Worm (Caenorhabditis elegans): ENCODE data around the gene C10B5.1.

The C10B5.1 gene

DNA sequence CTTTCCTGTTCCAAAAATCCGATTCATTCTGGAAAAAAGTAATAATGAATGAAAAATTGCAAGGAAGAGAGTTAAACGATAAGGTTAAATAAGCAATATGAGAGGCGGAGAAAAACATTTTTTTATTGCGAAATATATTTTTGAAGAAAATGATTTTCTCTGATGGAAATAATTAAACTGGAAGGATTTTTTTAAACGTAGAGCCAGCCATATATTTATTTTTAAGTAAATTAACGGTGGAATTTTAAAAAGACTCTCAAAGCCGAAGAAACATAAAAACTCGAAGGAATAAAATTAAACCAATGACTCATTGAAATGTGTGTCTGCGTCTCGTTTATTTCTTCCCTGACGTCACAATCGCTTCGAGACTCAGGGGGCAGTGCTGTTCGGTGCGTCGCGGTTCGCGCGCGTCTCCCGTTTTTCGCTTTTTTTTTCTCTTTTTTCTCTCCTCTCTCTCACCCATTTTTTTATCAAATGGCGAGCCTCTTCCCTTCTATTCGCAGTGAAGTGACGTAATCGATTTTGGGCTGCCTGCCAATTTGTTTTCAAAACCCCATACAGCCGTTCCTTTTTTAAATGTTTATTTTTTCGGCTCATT, 25.1 kb downstream of the C10B5.1 start, which contains the start of gene vps-60 (continued):
- peak; percentile 95 for TF ChIP-seq tbx-2 (tag; optimal IDR thresholded peaks at IDR 0.05)
- peak; percentile 89 for TF ChIP-seq rnt-1 (tag; optimal IDR thresholded peaks at IDR 0.05)
- no peak for TF ChIP-seq hlh-17 (GFP tag; optimal IDR thresholded peaks at IDR 0.05; ENCODE audit: borderline replicate concordance)
- TF ChIP-seq nhr-47 (tag; optimal IDR thresholded peaks at IDR 0.05): peak; percentile 94
- TF ChIP-seq isw-1 (GFP tag; IDR thresholded peaks at IDR 0.05): peak; percentile 94
- TF ChIP-seq vab-15 (tag; optimal IDR thresholded peaks at IDR 0.05): no peak
- no peak for TF ChIP-seq hlh-4 (tag; optimal IDR thresholded peaks at IDR 0.05)
- peak; percentile 60 for TF ChIP-seq lir-3 (tag; optimal IDR thresholded peaks at IDR 0.05; ENCODE audit: poor library complexity)
- TF ChIP-seq mep-1 (tag; optimal IDR thresholded peaks at IDR 0.05): peak; percentile 80
- peak in 5 of 6 experiments; percentile 48 to 91 (median 72) for TF ChIP-seq elt-3 (tag; optimal IDR thresholded peaks at IDR 0.05)
- peak; percentile 98 for TF ChIP-seq xbp-1 (tag; optimal IDR thresholded peaks at IDR 0.05)
- TF ChIP-seq lin-35 (GFP tag; optimal IDR thresholded peaks at IDR 0.05): peak; percentile 87 to 90
- peak; percentile 98 for TF ChIP-seq fos-1 (tag; optimal IDR thresholded peaks at IDR 0.05)
- no peak for TF ChIP-seq unc-62 (GFP tag; optimal IDR thresholded peaks at IDR 0.05)
- TF ChIP-seq C16A3.4 (tag; optimal IDR thresholded peaks at IDR 0.05): peak; percentile 90
- peak; percentile 75 for TF ChIP-seq grh-1 (GFP tag; IDR thresholded peaks at IDR 0.05)
- TF ChIP-seq ceh-88 (GFP tag; IDR thresholded peaks at IDR 0.05): peak; percentile 77; the same call in 1 of the 2 replicates
- peak; percentile 34 for TF ChIP-seq hpl-2 (GFP tag; optimal IDR thresholded peaks at IDR 0.05)
- TF ChIP-seq elt-2 (tag; optimal IDR thresholded peaks at IDR 0.05): peak; percentile 79
- TF ChIP-seq mdl-1 (tag; optimal IDR thresholded peaks at IDR 0.05): peak in 1 of 2 experiments; percentile 77
- peak; percentile 22 for TF ChIP-seq aha-1 (tag; optimal IDR thresholded peaks at IDR 0.05)
- TF ChIP-seq nhr-84 (tag; optimal IDR thresholded peaks at IDR 0.05): no peak
- peak; percentile 47 for TF ChIP-seq ceh-90 (tag; optimal IDR thresholded peaks at IDR 0.05)
- peak; percentile 10 for TF ChIP-seq ama-1 (optimal IDR thresholded peaks at IDR 0.05)
- TF ChIP-seq ets-5 (GFP tag; IDR thresholded peaks at IDR 0.05): no peak
- peak; percentile 84 for TF ChIP-seq nhr-237 (tag; optimal IDR thresholded peaks at IDR 0.05)
- peak; percentile 52 to 57 for TF ChIP-seq egl-27 (tag; optimal IDR thresholded peaks at IDR 0.05)
- TF ChIP-seq mab-9 (GFP tag; IDR thresholded peaks at IDR 0.05): 0 out of 2 replicates have a peak, but pooled peaks have one; percentile 46
- no peak for TF ChIP-seq pag-3 (tag; optimal IDR thresholded peaks at IDR 0.05; ENCODE audit: borderline replicate concordance, insufficient read depth)
- no peak for TF ChIP-seq unc-98 (GFP tag; IDR thresholded peaks at IDR 0.05)
- TF ChIP-seq pax-3 (tag; optimal IDR thresholded peaks at IDR 0.05): peak; percentile 87
- TF ChIP-seq lin-39 (tag; optimal IDR thresholded peaks at IDR 0.05): peak; percentile 48
- TF ChIP-seq dpl-1 (GFP tag; optimal IDR thresholded peaks at IDR 0.05): peak; percentile 73 to 82 (median 81)
- TF ChIP-seq nhr-76 (tag; optimal IDR thresholded peaks at IDR 0.05): peak; percentile 2
- TF ChIP-seq egl-13 (tag; optimal IDR thresholded peaks at IDR 0.05): peak; percentile 88
- peak; percentile 48 for TF ChIP-seq mef-2 (tag; optimal IDR thresholded peaks at IDR 0.05)
- TF ChIP-seq nhr-12 (tag; optimal IDR thresholded peaks at IDR 0.05): no peak
- peak; percentile 98 for TF ChIP-seq lin-14 (GFP tag; optimal IDR thresholded peaks at IDR 0.05)
- peak; percentile 67 for TF ChIP-seq aly-2 (tag; optimal IDR thresholded peaks at IDR 0.05)
- peak; percentile 80 for TF ChIP-seq lin-15B (tag; optimal IDR thresholded peaks at IDR 0.05)
- TF ChIP-seq fkh-4 (tag; optimal IDR thresholded peaks at IDR 0.05; ENCODE audit: borderline replicate concordance): no peak
- TF ChIP-seq nhr-85 (tag): peak; percentile 96
- peak in 1 of 2 experiments; percentile 46 for TF ChIP-seq ztf-11 (tag; optimal IDR thresholded peaks at IDR 0.05)
- TF ChIP-seq irx-1 (tag; optimal IDR thresholded peaks at IDR 0.05): peak; percentile 79
- TF ChIP-seq blmp-1 (tag; optimal IDR thresholded peaks at IDR 0.05): peak; percentile 97
- TF ChIP-seq ztf-4 (tag; optimal IDR thresholded peaks at IDR 0.05): peak; percentile 77

All from whole organism, L1 larva.